Worm (Caenorhabditis elegans) whole organism, young adult: ENCODE measurements around the gene F32A11.1.

Experiments used
- B0035.1 ChIP-seq: sonication (generic microtip); optimal IDR thresholded peaks from 2 replicates; lab custom pipeline; 2016; ENCODE audit warnings: missing genetic modification characterization, mild to moderate bottlenecking, missing compliant biosample characterization, missing genotype, missing genetic modification reagents
- F23B12.7 ChIP-seq: sonication (generic microtip); optimal IDR thresholded peaks from 2 replicates; lab custom pipeline; 2017; ENCODE audit warnings: missing genetic modification characterization, mild to moderate bottlenecking, missing compliant biosample characterization, antibody characterized with exemption, moderate library complexity; ENCODE audit not compliant: insufficient read depth
- akir-1 ChIP-seq: fragments of 200-800 bp; sonication (Bioruptor generic); optimal IDR thresholded peaks from 2 replicates; lab custom pipeline; 2018; ENCODE audit warnings: mild to moderate bottlenecking, missing genetic modification characterization, moderate library complexity, missing compliant biosample characterization
- aptf-3 ChIP-seq: fragments of 200-800 bp; sonication (Bioruptor generic); IDR thresholded peaks from 2 replicates; pipeline ENCODE4 v1.3.6; 2022; ENCODE audit warnings: missing genetic modification characterization, missing compliant biosample characterization
- ekl-4 ChIP-seq: fragments of 200-800 bp; sonication (Bioruptor generic); IDR thresholded peaks from 2 replicates; pipeline ENCODE4 v1.3.6; 2022; ENCODE audit warnings: missing genetic modification reagents, missing genetic modification characterization, missing compliant biosample characterization
- lir-1 ChIP-seq: fragments of 200-800 bp; sonication (Bioruptor generic); conservative IDR thresholded peaks from 2 replicates; pipeline ENCODE4 v1.3.6; 2022; ENCODE audit warnings: missing genetic modification reagents, missing genetic modification characterization, missing compliant biosample characterization
- lsl-1 ChIP-seq: fragments of 200-800 bp; sonication (Bioruptor generic); optimal IDR thresholded peaks from 2 replicates; lab custom pipeline; 2018; ENCODE audit warnings: mild to moderate bottlenecking, missing genetic modification characterization, moderate library complexity, missing compliant biosample characterization
- pha-4 ChIP-seq: fragments of 150-350 bp; sonication (generic microtip); optimal IDR thresholded peaks from 2 replicates; lab custom pipeline; 2014; ENCODE audit warnings: missing biosample characterization, missing genetic modification reagents, missing genetic modification characterization
- rpc-1 ChIP-seq, 2 experiments: fragments of 150-350 bp in 1 of 2; sonication (generic microtip) in 1 of 2; optimal IDR thresholded peaks; 2 replicates each; lab custom pipeline; 2014 to 2018; ENCODE audit warnings: missing biosample characterization in 1 of 2, missing genetic modification characterization in 1 of 2, missing genetic modification reagents in 1 of 2, missing genotype in 1 of 2
- xnd-1 ChIP-seq: sonication (generic microtip); optimal IDR thresholded peaks from 2 replicates; lab custom pipeline; 2016; ENCODE audit warnings: missing genotype, missing genetic modification reagents, missing genetic modification characterization, missing compliant biosample characterization

- TF ChIP-seq pha-4 = no peak
- TF ChIP-seq B0035.1 (tag; lab: Kevin White, UChicago) = no peak
- no peak for TF ChIP-seq xnd-1 (tag; lab: Kevin White, UChicago)
- TF ChIP-seq aptf-3 (GFP tag; lab: Robert Waterston, UW) = no peak
- TF ChIP-seq lsl-1 (GFP tag; lab: Kevin White, UChicago) = no peak
- no peak for TF ChIP-seq ekl-4 (GFP tag; lab: Robert Waterston, UW)
- no peak for TF ChIP-seq lir-1
- no peak for TF ChIP-seq akir-1 (GFP tag; lab: Kevin White, UChicago)
- no peak for TF ChIP-seq rpc-1 (optimal IDR thresholded peaks at IDR 0.05; lab: Kevin White, UChicago)
- no peak for TF ChIP-seq rpc-1 (tag; optimal IDR thresholded peaks at IDR 0.05; lab: Kevin White, UChicago)
- TF ChIP-seq F23B12.7 (tag; lab: Kevin White, UChicago) = no peak
Measured at ce11 chrII:13152409-13152808, 4.7 kb upstream of the F32A11.1 start.
